Worm (Caenorhabditis elegans) whole organism, L4/young adult: ENCODE measurements around the gene dod-21.

Source experiments
- W03F9.2 ChIP-seq: fragments of 150-350 bp; optimal IDR thresholded peaks from 2 replicates; lab custom pipeline; 2014; ENCODE audit warnings: missing biosample characterization, missing genetic modification characterization
- dao-5 ChIP-seq: sonication (generic microtip); optimal IDR thresholded peaks from 2 replicates; lab custom pipeline; 2016; ENCODE audit warnings: missing genotype, missing genetic modification characterization, moderate library complexity, missing compliant biosample characterization
- him-1 ChIP-seq: sonication (generic microtip); optimal IDR thresholded peaks from 2 replicates; lab custom pipeline; 2016; ENCODE audit warnings: missing genotype, missing genetic modification reagents, missing genetic modification characterization, missing compliant biosample characterization

- no peak for TF ChIP-seq him-1
- TF ChIP-seq W03F9.2: no peak
- no peak for TF ChIP-seq dao-5 (tag; lab: Kevin White, UChicago)
Observed at ce11 chrIV:12918256-12918655, 18.3 kb upstream of the dod-21 start, which contains the start of gene C32H11.3.
